Worm (Caenorhabditis elegans) whole organism, L3 larva: ENCODE data around the gene ZK666.8.

Source experiments
- R02D3.7 ChIP-seq: fragments of 150-350 bp; optimal IDR thresholded peaks from 2 replicates; lab custom pipeline; 2014; ENCODE audit warnings: missing biosample characterization, missing genetic modification characterization
- ZK546.5 ChIP-seq: sonication (generic microtip); optimal IDR thresholded peaks from 2 replicates; lab custom pipeline; 2017; ENCODE audit warnings: missing biosample characterization, missing genetic modification characterization
- aly-2 ChIP-seq: fragments of 150-350 bp; optimal IDR thresholded peaks from 2 replicates; lab custom pipeline; 2014; ENCODE audit warnings: missing biosample characterization, missing genetic modification characterization
- ama-1 ChIP-seq: fragments of 150-350 bp; optimal IDR thresholded peaks from 2 replicates; lab custom pipeline; 2018
- ceh-28 ChIP-seq: fragments of 150-350 bp; optimal IDR thresholded peaks from 2 replicates; lab custom pipeline; 2014; ENCODE audit warnings: missing biosample characterization, missing genetic modification reagents, missing genetic modification characterization
- ceh-9 ChIP-seq: sonication (generic microtip); optimal IDR thresholded peaks from 2 replicates; lab custom pipeline; 2018; ENCODE audit warnings: missing biosample characterization, missing genetic modification characterization
- daf-12 ChIP-seq: fragments of 150-350 bp; optimal IDR thresholded peaks from 2 replicates; lab custom pipeline; 2014; ENCODE audit warnings: missing biosample characterization, missing genetic modification reagents, missing genetic modification characterization
- egl-27 ChIP-seq: sonication (generic microtip); optimal IDR thresholded peaks from 4 replicates; lab custom pipeline; 2017; ENCODE audit warnings: missing biosample characterization, missing genetic modification reagents, missing genetic modification characterization
- egl-5 ChIP-seq: fragments of 150-350 bp; optimal IDR thresholded peaks from 2 replicates; lab custom pipeline; 2017; ENCODE audit warnings: missing biosample characterization, missing genetic modification reagents, missing genetic modification characterization, inconsistent platforms
- elt-1 ChIP-seq: fragments of 150-350 bp; optimal IDR thresholded peaks from 2 replicates; lab custom pipeline; 2014; ENCODE audit warnings: missing biosample characterization, missing genetic modification characterization
- elt-2 ChIP-seq: sonication (generic microtip); optimal IDR thresholded peaks from 2 replicates; lab custom pipeline; 2016; ENCODE audit warnings: missing genetic modification reagents, mild to moderate bottlenecking, missing genetic modification characterization, missing compliant biosample characterization
- elt-3 ChIP-seq, 3 experiments: fragments of 150-350 bp in 1 of 3; sonication (generic microtip) in 2 of 3; optimal IDR thresholded peaks; 2 replicates in 2 of 3; 4 replicates in 1 of 3; lab custom pipeline; 2014 to 2017; ENCODE audit warnings: missing biosample characterization in 3 of 3, missing genetic modification characterization in 3 of 3
- eor-1 ChIP-seq, 2 experiments: fragments of 150-350 bp; optimal IDR thresholded peaks; 2 replicates each; lab custom pipeline; 2014 to 2018; ENCODE audit warnings: missing biosample characterization in 2 of 2, missing genetic modification characterization in 2 of 2
- fkh-10 ChIP-seq: sonication (generic microtip); optimal IDR thresholded peaks from 2 replicates; lab custom pipeline; 2017; ENCODE audit warnings: missing biosample characterization, missing genetic modification reagents, missing genetic modification characterization
- fkh-2 ChIP-seq: fragments of 150-350 bp; optimal IDR thresholded peaks from 2 replicates; lab custom pipeline; 2014; ENCODE audit warnings: missing biosample characterization, missing genetic modification reagents, missing genetic modification characterization
- fos-1 ChIP-seq: fragments of 150-350 bp; optimal IDR thresholded peaks from 2 replicates; lab custom pipeline; 2014; ENCODE audit warnings: missing biosample characterization, missing genetic modification characterization
- hmg-11 ChIP-seq: sonication (generic microtip); optimal IDR thresholded peaks from 2 replicates; lab custom pipeline; 2016; ENCODE audit warnings: missing genetic modification characterization, missing compliant biosample characterization
- lin-15B ChIP-seq: fragments of 150-350 bp; optimal IDR thresholded peaks from 2 replicates; lab custom pipeline; 2014; ENCODE audit warnings: missing biosample characterization, missing genetic modification characterization
- lsy-12 ChIP-seq: sonication (generic microtip); optimal IDR thresholded peaks from 2 replicates; lab custom pipeline; 2016; ENCODE audit warnings: mild to moderate bottlenecking, missing genetic modification characterization, missing compliant biosample characterization
- mdl-1 ChIP-seq: fragments of 150-350 bp; optimal IDR thresholded peaks from 2 replicates; lab custom pipeline; 2014; ENCODE audit warnings: missing biosample characterization, missing genetic modification characterization
- nfya-1 ChIP-seq: sonication (generic microtip); optimal IDR thresholded peaks from 2 replicates; lab custom pipeline; 2017; ENCODE audit warnings: missing genetic modification characterization, mild to moderate bottlenecking, missing compliant biosample characterization, antibody characterized with exemption, moderate library complexity; ENCODE audit not compliant: insufficient read depth
- nhr-12 ChIP-seq: fragments of 150-350 bp; optimal IDR thresholded peaks from 2 replicates; lab custom pipeline; 2014; ENCODE audit warnings: missing biosample characterization, missing genetic modification characterization
- nhr-23 ChIP-seq: fragments of 150-350 bp; optimal IDR thresholded peaks from 2 replicates; lab custom pipeline; 2014; ENCODE audit warnings: missing biosample characterization, missing genetic modification reagents, missing genetic modification characterization
- nhr-237 ChIP-seq: fragments of 150-350 bp; optimal IDR thresholded peaks from 2 replicates; lab custom pipeline; 2014; ENCODE audit warnings: missing biosample characterization, missing genetic modification characterization
- nhr-25 ChIP-seq: sonication (generic microtip); optimal IDR thresholded peaks from 2 replicates; lab custom pipeline; 2017; ENCODE audit warnings: missing biosample characterization, missing genetic modification characterization
- nhr-28 ChIP-seq: fragments of 150-350 bp; optimal IDR thresholded peaks from 2 replicates; lab custom pipeline; 2014; ENCODE audit warnings: missing biosample characterization, missing genetic modification characterization
- nhr-43 ChIP-seq: sonication (generic microtip); optimal IDR thresholded peaks from 2 replicates; lab custom pipeline; 2016; ENCODE audit warnings: mild to moderate bottlenecking, missing genetic modification characterization, missing compliant biosample characterization; ENCODE audit not compliant: poor library complexity, severe bottlenecking
- nhr-67 ChIP-seq: fragments of 150-350 bp; optimal IDR thresholded peaks from 2 replicates; lab custom pipeline; 2014; ENCODE audit warnings: missing biosample characterization, missing genetic modification characterization
- nhr-77 ChIP-seq: fragments of 150-350 bp; optimal IDR thresholded peaks from 2 replicates; lab custom pipeline; 2014; ENCODE audit warnings: missing biosample characterization, missing genetic modification characterization
- pha-4 ChIP-seq: fragments of 150-350 bp; optimal IDR thresholded peaks from 2 replicates; lab custom pipeline; 2014; ENCODE audit warnings: missing biosample characterization, missing genetic modification reagents, missing genetic modification characterization
- pqm-1 ChIP-seq: fragments of 150-350 bp; optimal IDR thresholded peaks from 2 replicates; lab custom pipeline; 2017; ENCODE audit warnings: missing biosample characterization, missing genetic modification characterization, inconsistent platforms
- skn-1 ChIP-seq: fragments of 150-350 bp; optimal IDR thresholded peaks from 2 replicates; lab custom pipeline; 2014; ENCODE audit warnings: missing biosample characterization, missing genetic modification characterization
- tbx-2 ChIP-seq: sonication (generic microtip); optimal IDR thresholded peaks from 2 replicates; lab custom pipeline; 2016; ENCODE audit warnings: mild to moderate bottlenecking, missing genetic modification characterization, missing compliant biosample characterization
- unc-39 ChIP-seq: sonication (generic microtip); optimal IDR thresholded peaks from 4 replicates; lab custom pipeline; 2017; ENCODE audit warnings: missing biosample characterization, missing genetic modification characterization
- zag-1 ChIP-seq: fragments of 150-350 bp; optimal IDR thresholded peaks from 2 replicates; lab custom pipeline; 2014; ENCODE audit warnings: missing biosample characterization, missing genetic modification characterization
- ztf-11 ChIP-seq: fragments of 150-350 bp; optimal IDR thresholded peaks from 2 replicates; lab custom pipeline; 2014; ENCODE audit warnings: missing biosample characterization, missing genetic modification characterization

Gene ZK666.8

ce11 chrII:10539232-10539631 lies 46.3 kb upstream of the ZK666.8 start, which contains the start of gene R166.3:
TSS of gene R166.3 (minus strand) at chrII:10539332.
- no peak for TF ChIP-seq unc-39
- TF ChIP-seq nhr-237 (tag; lab: Kevin White, UChicago), result no peak
- TF ChIP-seq ceh-28 (tag; lab: Kevin White, UChicago), result no peak
- no peak for TF ChIP-seq skn-1 (tag; lab: Kevin White, UChicago)
- no peak for TF ChIP-seq nhr-28
- no peak for TF ChIP-seq tbx-2 (tag; lab: Kevin White, UChicago)
- TF ChIP-seq nhr-23 (tag; lab: Kevin White, UChicago), result no peak
- no peak for TF ChIP-seq pha-4 (tag; lab: Kevin White, UChicago)
- TF ChIP-seq ama-1 (lab: Kevin White, UChicago), result no peak
- TF ChIP-seq fkh-10, result no peak
- TF ChIP-seq ceh-9 (tag; lab: Kevin White, UChicago), result no peak
- no peak for TF ChIP-seq nhr-67 (tag; lab: Kevin White, UChicago)
- TF ChIP-seq egl-5, result no peak
- no peak for TF ChIP-seq nhr-12 (tag; lab: Kevin White, UChicago)

DNA sequence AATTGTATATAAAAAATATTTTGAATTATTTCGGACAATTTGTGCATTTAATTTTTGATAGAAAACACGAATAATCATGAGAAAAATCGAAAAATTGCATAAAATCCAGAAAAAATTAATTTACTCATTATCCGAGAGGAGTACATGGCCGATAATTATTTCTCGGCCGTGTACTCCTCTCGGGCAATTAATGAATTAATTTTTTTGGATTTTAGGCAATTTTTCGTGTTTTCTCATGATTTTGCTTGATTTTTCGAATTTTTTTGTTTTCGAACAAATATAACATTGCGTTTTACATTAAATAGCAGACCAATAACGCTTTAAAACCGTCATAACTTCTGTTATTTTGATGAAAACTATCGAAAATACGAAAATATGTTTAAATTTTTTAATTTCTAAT lies 45.1 kb upstream of the ZK666.8 start:
- TF ChIP-seq nhr-25 (tag; lab: Kevin White, UChicago), result no peak
- TF ChIP-seq aly-2, result no peak
- peak; percentile 30 for TF ChIP-seq hmg-11 (tag; lab: Kevin White, UChicago)
- TF ChIP-seq nhr-12 (tag; lab: Kevin White, UChicago), result no peak
- peak; percentile 51 for TF ChIP-seq lsy-12 (tag; lab: Kevin White, UChicago)
- TF ChIP-seq fos-1, result no peak
- no peak for TF ChIP-seq pqm-1 (tag; lab: Kevin White, UChicago)
- no peak for TF ChIP-seq mdl-1
- no peak for TF ChIP-seq unc-39
- TF ChIP-seq ZK546.5, result no peak
- peak; percentile 61 for TF ChIP-seq pha-4 (tag; lab: Kevin White, UChicago)
- TF ChIP-seq nhr-23 (tag; lab: Kevin White, UChicago), result peak; percentile 64
- peak; percentile 50 for TF ChIP-seq nfya-1 (tag; lab: Kevin White, UChicago)
- no peak for TF ChIP-seq nhr-77 (tag; lab: Kevin White, UChicago)
- TF ChIP-seq zag-1, result no peak
- peak; percentile 39 for TF ChIP-seq lin-15B (tag; lab: Kevin White, UChicago)
- TF ChIP-seq daf-12 (tag; lab: Kevin White, UChicago), result no peak
- no peak for TF ChIP-seq tbx-2 (tag; lab: Kevin White, UChicago)
- no peak for TF ChIP-seq nhr-67 (tag; lab: Kevin White, UChicago)
- TF ChIP-seq ceh-9 (tag; lab: Kevin White, UChicago), result no peak
- peak; percentile 16 for TF ChIP-seq egl-5
- TF ChIP-seq elt-2, result peak; percentile 28
- peak; percentile 14 for TF ChIP-seq R02D3.7 (tag; lab: Kevin White, UChicago)
- no peak for TF ChIP-seq ztf-11
- no peak for TF ChIP-seq egl-27 (tag; lab: Kevin White, UChicago)
- TF ChIP-seq ceh-28 (tag; lab: Kevin White, UChicago), result no peak
- no peak for TF ChIP-seq eor-1 (tag; optimal IDR thresholded peaks at IDR 0.05; lab: Kevin White, UChicago)
- no peak for TF ChIP-seq skn-1 (tag; lab: Kevin White, UChicago)
- TF ChIP-seq fkh-10, result no peak
- TF ChIP-seq nhr-43 (tag; lab: Kevin White, UChicago), result peak; percentile 79
- TF ChIP-seq elt-1 (tag; lab: Kevin White, UChicago), result no peak

DNA sequence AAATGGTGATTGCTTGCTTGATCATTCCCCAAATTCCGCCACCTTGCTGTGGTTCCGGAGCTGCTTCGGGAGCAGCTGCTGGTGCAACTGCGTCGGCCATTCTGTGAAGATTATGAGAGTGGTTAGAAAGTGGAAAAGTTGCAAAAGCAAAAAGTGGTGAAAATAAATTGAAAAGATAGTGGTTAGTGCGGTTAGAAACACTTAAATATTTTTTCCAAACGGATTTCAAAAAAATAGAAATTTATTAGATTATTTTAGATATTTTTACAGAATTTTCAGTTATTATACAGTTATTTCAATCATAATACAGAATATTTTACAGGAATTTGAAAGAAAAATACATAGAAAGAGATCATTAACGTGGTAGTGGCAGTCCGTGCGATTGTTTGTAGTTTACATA lies 44.6 kb upstream of the ZK666.8 start, which contains the start of gene R166.2:
Gene R166.2 (minus strand): TSS at position 101 of the 400 bp plus-strand sequence.
- no peak for TF ChIP-seq fos-1
- no peak for TF ChIP-seq egl-27 (tag; lab: Kevin White, UChicago)
- TF ChIP-seq elt-3 (tag; optimal IDR thresholded peaks at IDR 0.05; lab: Kevin White, UChicago), result no peak
- no peak for TF ChIP-seq unc-39
- TF ChIP-seq hmg-11 (tag; lab: Kevin White, UChicago), result no peak
- TF ChIP-seq nhr-43 (tag; lab: Kevin White, UChicago), result no peak
- no peak for TF ChIP-seq pha-4 (tag; lab: Kevin White, UChicago)
- no peak for TF ChIP-seq R02D3.7 (tag; lab: Kevin White, UChicago)
- no peak for TF ChIP-seq eor-1 (tag; optimal IDR thresholded peaks at IDR 0.05; lab: Kevin White, UChicago)
- no peak for TF ChIP-seq ceh-28 (tag; lab: Kevin White, UChicago)
- TF ChIP-seq elt-1 (tag; lab: Kevin White, UChicago), result no peak
- TF ChIP-seq nhr-237 (tag; lab: Kevin White, UChicago), result no peak
- no peak for TF ChIP-seq fkh-2 (tag; lab: Kevin White, UChicago)
- TF ChIP-seq, all 47 proteins: peak for 0
